Worm (Caenorhabditis elegans) whole organism, mixed stage, embryonic: Measurements from ENCODE around the gene adss-1.

Experiments
- M03D4.4 ChIP-seq: sonication (generic microtip); optimal IDR thresholded peaks from 2 replicates; lab custom pipeline; 2017; ENCODE audit warnings: mild to moderate bottlenecking, missing genetic modification characterization, missing compliant biosample characterization
- bed-3 ChIP-seq: fragments of 200-800 bp; sonication (Bioruptor generic); optimal IDR thresholded peaks from 3 replicates; lab custom pipeline; 2018; ENCODE audit warnings: mild to moderate bottlenecking, missing genetic modification characterization, moderate library complexity, missing compliant biosample characterization
- blmp-1 ChIP-seq: fragments of 150-350 bp; optimal IDR thresholded peaks from 2 replicates; lab custom pipeline; 2014; ENCODE audit warnings: missing biosample characterization, missing genetic modification characterization
- ceh-39 ChIP-seq: fragments of 150-350 bp; optimal IDR thresholded peaks from 2 replicates; lab custom pipeline; 2014; ENCODE audit warnings: missing biosample characterization, missing genetic modification characterization
- ceh-43 ChIP-seq: fragments of 200-800 bp; sonication (Bioruptor generic); optimal IDR thresholded peaks from 2 replicates; lab custom pipeline; 2018; ENCODE audit warnings: mild to moderate bottlenecking, missing genetic modification characterization, moderate library complexity, missing compliant biosample characterization
- ceh-83 ChIP-seq: fragments of 200-800 bp; sonication (Bioruptor generic); optimal IDR thresholded peaks from 2 replicates; lab custom pipeline; 2018; ENCODE audit warnings: mild to moderate bottlenecking, missing genetic modification characterization, missing compliant biosample characterization
- ces-1 ChIP-seq: fragments of 150-350 bp; optimal IDR thresholded peaks from 2 replicates; lab custom pipeline; 2014; ENCODE audit warnings: missing biosample characterization, missing genetic modification reagents, missing genetic modification characterization
- cnd-1 ChIP-seq: fragments of 200-800 bp; sonication (Bioruptor generic); optimal IDR thresholded peaks from 2 replicates; lab custom pipeline; 2018; ENCODE audit warnings: mild to moderate bottlenecking, missing genetic modification characterization, missing compliant biosample characterization
- drap-1 ChIP-seq: fragments of 200-800 bp; sonication (Bioruptor generic); optimal IDR thresholded peaks from 3 replicates; lab custom pipeline; 2018; ENCODE audit warnings: mild to moderate bottlenecking, missing genetic modification characterization, missing compliant biosample characterization
- elt-1 ChIP-seq: sonication (generic microtip); optimal IDR thresholded peaks from 2 replicates; lab custom pipeline; 2017; ENCODE audit warnings: missing genetic modification characterization, mild to moderate bottlenecking, missing compliant biosample characterization, antibody characterized with exemption, moderate library complexity, borderline replicate concordance; ENCODE audit not compliant: insufficient read depth
- elt-3 ChIP-seq: fragments of 150-350 bp; optimal IDR thresholded peaks from 2 replicates; lab custom pipeline; 2014; ENCODE audit warnings: missing biosample characterization, missing genetic modification characterization
- flh-1 ChIP-seq: fragments of 200-800 bp; sonication (Bioruptor generic); optimal IDR thresholded peaks from 2 replicates; lab custom pipeline; 2018; ENCODE audit warnings: mild to moderate bottlenecking, missing genetic modification characterization, moderate library complexity, missing compliant biosample characterization
- ham-2 ChIP-seq: fragments of 200-800 bp; sonication (Bioruptor generic); optimal IDR thresholded peaks from 2 replicates; lab custom pipeline; 2018; ENCODE audit warnings: mild to moderate bottlenecking, missing genetic modification characterization, missing compliant biosample characterization
- hlh-1 ChIP-seq: fragments of 150-350 bp; optimal IDR thresholded peaks from 2 replicates; lab custom pipeline; 2014; ENCODE audit warnings: missing biosample characterization, missing genetic modification reagents, missing genetic modification characterization
- lin-13 ChIP-seq: fragments of 150-350 bp; optimal IDR thresholded peaks from 2 replicates; lab custom pipeline; 2014; ENCODE audit warnings: missing biosample characterization, missing genetic modification characterization
- lin-32 ChIP-seq: fragments of 200-800 bp; sonication (Bioruptor generic); optimal IDR thresholded peaks from 2 replicates; lab custom pipeline; 2018; ENCODE audit warnings: mild to moderate bottlenecking, missing genetic modification characterization, missing compliant biosample characterization
- lsy-2 ChIP-seq: fragments of 150-350 bp; optimal IDR thresholded peaks from 2 replicates; lab custom pipeline; 2014; ENCODE audit warnings: missing biosample characterization, missing genetic modification characterization
- mab-5 ChIP-seq: fragments of 150-350 bp; optimal IDR thresholded peaks from 2 replicates; lab custom pipeline; 2014; ENCODE audit warnings: missing biosample characterization, missing genetic modification characterization
- mep-1 ChIP-seq: fragments of 150-350 bp; optimal IDR thresholded peaks from 2 replicates; lab custom pipeline; 2017; ENCODE audit warnings: missing biosample characterization, missing genetic modification reagents, missing genetic modification characterization, inconsistent platforms
- mls-2 ChIP-seq: sonication (generic microtip); optimal IDR thresholded peaks from 2 replicates; lab custom pipeline; 2016; ENCODE audit warnings: mild to moderate bottlenecking, missing genetic modification characterization, moderate library complexity, missing compliant biosample characterization
- nhr-12 ChIP-seq: fragments of 150-350 bp; optimal IDR thresholded peaks from 2 replicates; lab custom pipeline; 2014; ENCODE audit warnings: missing biosample characterization, missing genetic modification characterization
- nhr-2 ChIP-seq: fragments of 150-350 bp; optimal IDR thresholded peaks from 2 replicates; lab custom pipeline; 2014; ENCODE audit warnings: missing biosample characterization, missing genetic modification characterization
- nhr-237 ChIP-seq: fragments of 150-350 bp; optimal IDR thresholded peaks from 2 replicates; lab custom pipeline; 2014; ENCODE audit warnings: missing biosample characterization, missing genetic modification characterization
- nhr-28 ChIP-seq: fragments of 150-350 bp; optimal IDR thresholded peaks from 2 replicates; lab custom pipeline; 2014; ENCODE audit warnings: missing biosample characterization, missing genetic modification characterization
- nhr-76 ChIP-seq: sonication (generic microtip); optimal IDR thresholded peaks from 2 replicates; lab custom pipeline; 2017; ENCODE audit warnings: missing biosample characterization, missing genetic modification characterization
- pha-4 ChIP-seq: fragments of 150-350 bp; optimal IDR thresholded peaks from 2 replicates; lab custom pipeline; 2018; ENCODE audit warnings: missing biosample characterization, missing genetic modification reagents, missing genetic modification characterization
- snpc-4 ChIP-seq: fragments of 150-350 bp; optimal IDR thresholded peaks from 2 replicates; lab custom pipeline; 2014; ENCODE audit warnings: missing biosample characterization, missing genetic modification characterization
- sptf-1 ChIP-seq: sonication (generic microtip); optimal IDR thresholded peaks from 2 replicates; lab custom pipeline; 2017; ENCODE audit warnings: mild to moderate bottlenecking, missing genetic modification characterization, moderate library complexity, missing compliant biosample characterization
- tbx-8 ChIP-seq: fragments of 200-800 bp; sonication (Bioruptor generic); optimal IDR thresholded peaks from 2 replicates; lab custom pipeline; 2018; ENCODE audit warnings: mild to moderate bottlenecking, missing genetic modification characterization, moderate library complexity, missing compliant biosample characterization
- unc-120 ChIP-seq: sonication (generic microtip); optimal IDR thresholded peaks from 2 replicates; lab custom pipeline; 2017; ENCODE audit warnings: missing genetic modification characterization, missing compliant biosample characterization; ENCODE audit not compliant: poor library complexity, severe bottlenecking
- unc-39 ChIP-seq: fragments of 150-350 bp; optimal IDR thresholded peaks from 2 replicates; lab custom pipeline; 2014; ENCODE audit warnings: missing biosample characterization, missing genetic modification characterization
- unc-62 ChIP-seq: fragments of 150-350 bp; optimal IDR thresholded peaks from 2 replicates; lab custom pipeline; 2014; ENCODE audit warnings: missing biosample characterization, missing genetic modification reagents, missing genetic modification characterization

Gene adss-1

DNA sequence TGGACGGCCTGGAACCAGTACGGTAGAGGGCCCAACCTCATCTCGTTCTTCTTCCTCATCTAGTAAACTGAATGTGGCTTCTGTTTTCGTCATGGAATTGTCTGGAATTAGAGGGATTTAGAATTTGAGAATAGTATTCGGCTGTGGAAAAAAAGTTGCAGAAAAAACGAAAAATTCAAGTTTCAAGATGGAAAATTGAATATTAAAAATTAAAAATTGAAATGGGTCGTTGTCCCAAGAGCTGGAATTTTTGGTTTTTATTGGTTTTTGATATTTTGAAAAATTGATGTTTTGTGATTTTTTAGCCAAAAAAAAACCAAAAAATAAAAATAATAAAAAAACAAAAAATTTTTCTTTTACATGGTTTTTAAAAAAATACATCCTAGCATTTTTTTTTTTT, 17.4 kb downstream of the adss-1 start, which contains the start of gene R02F11.3:
Gene R02F11.3, minus strand, starts transcription at position 101 of the 400 bp plus-strand sequence.
- no peak for TF ChIP-seq unc-120 (tag; lab: Kevin White, UChicago)
- no peak for TF ChIP-seq pha-4 (tag; lab: Kevin White, UChicago)
- TF ChIP-seq elt-3 (tag; lab: Kevin White, UChicago) = no peak
- TF ChIP-seq lin-13 = no peak
- no peak for TF ChIP-seq M03D4.4 (tag; lab: Kevin White, UChicago)
- TF ChIP-seq snpc-4 (tag; lab: Kevin White, UChicago) = no peak
- TF ChIP-seq mep-1 = no peak
- TF ChIP-seq flh-1 (GFP tag; lab: Kevin White, UChicago) = no peak
- no peak for TF ChIP-seq ceh-39 (tag; lab: Kevin White, UChicago)
- TF ChIP-seq lin-32 (GFP tag; lab: Kevin White, UChicago) = no peak
- TF ChIP-seq ces-1 (GFP tag; lab: Kevin White, UChicago) = no peak
- no peak for TF ChIP-seq bed-3 (GFP tag; lab: Kevin White, UChicago)
- TF ChIP-seq lsy-2 (tag; lab: Kevin White, UChicago) = no peak
- no peak for TF ChIP-seq nhr-28 (tag; lab: Kevin White, UChicago)
- no peak for TF ChIP-seq ham-2 (GFP tag; lab: Kevin White, UChicago)
- no peak for TF ChIP-seq nhr-2 (tag; lab: Kevin White, UChicago)

DNA sequence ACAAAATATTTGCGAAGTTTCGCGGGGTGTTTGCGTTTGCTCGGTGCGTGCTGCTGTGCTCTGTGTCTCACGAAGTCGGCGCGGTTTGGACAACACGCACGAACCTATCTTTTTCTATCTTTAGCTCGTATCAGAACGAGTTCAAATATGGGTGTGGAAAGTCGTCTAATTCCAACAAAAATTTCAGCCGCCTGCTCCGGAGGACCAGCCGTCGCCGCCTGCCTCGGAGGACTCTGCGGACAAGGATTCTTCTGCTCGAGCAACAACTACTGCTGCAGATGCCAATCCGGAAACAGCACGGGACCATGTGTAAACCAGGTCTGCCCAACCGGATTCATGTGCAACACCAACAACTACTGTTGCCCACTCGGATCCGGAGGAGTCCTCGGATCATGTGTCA, 21.3 kb downstream of the adss-1 start:
- TF ChIP-seq unc-62 (GFP tag; lab: Kevin White, UChicago) (no peak), mep-1 (no peak), tbx-8 (no peak), elt-1 (tag; lab: Kevin White, UChicago) (no peak), nhr-76 (no peak), nhr-2 (tag; lab: Kevin White, UChicago) (no peak)

DNA sequence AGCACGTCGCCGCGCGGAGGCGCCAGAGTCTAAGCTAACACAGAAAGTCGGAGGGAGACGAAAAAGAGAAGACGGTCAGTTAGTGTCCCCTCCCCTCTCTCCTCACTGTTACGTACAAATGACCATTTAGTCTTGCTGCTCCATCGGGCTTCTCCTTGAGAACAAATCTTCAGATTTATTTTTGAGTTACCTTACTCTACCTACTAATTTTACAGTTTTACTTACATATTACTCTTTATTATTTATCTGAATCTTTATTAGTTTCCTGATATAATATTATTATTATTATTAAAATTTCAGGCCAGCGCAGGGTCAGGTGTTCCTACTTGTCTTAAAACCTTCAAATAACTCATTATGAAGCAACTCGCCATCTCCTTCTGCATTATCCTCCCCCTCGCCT, 22.4 kb downstream of the adss-1 start, which contains the start of gene R02F11.1:
Gene R02F11.1, plus strand, starts transcription at position 301 of the 400 bp plus-strand sequence.
- TF ChIP-seq tbx-8 (no peak), unc-120 (tag; lab: Kevin White, UChicago) (no peak), unc-39 (tag; lab: Kevin White, UChicago) (no peak)

DNA sequence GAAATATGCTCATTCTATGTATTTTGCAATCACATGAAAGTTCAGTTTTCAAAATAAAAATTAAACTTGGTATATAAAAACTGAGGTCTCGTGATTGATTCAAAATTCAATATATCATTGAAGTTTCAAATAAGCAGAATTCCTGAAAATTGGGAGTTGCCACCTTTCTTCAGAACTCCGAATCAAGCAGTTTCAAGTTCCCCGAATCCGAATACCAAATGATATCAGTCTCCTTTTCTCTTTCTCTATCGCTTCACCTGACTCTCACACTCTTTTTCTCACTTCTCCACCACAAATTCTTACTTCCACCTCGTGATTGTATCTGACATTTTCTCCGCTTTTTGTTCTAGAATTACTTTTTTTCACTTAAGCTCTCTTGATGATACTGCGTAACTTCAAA, 28.9 kb downstream of the adss-1 start, which contains the start of gene R02F11.2:
Gene R02F11.2, plus strand, starts transcription at position 292 of the 400 bp plus-strand sequence.
- no peak for TF ChIP-seq cnd-1
- TF ChIP-seq nhr-237 (tag; lab: Kevin White, UChicago) = no peak
- no peak for TF ChIP-seq ceh-39 (tag; lab: Kevin White, UChicago)
- TF ChIP-seq mep-1 = no peak
- no peak for TF ChIP-seq unc-39 (tag; lab: Kevin White, UChicago)
- no peak for TF ChIP-seq ham-2 (GFP tag; lab: Kevin White, UChicago)
- TF ChIP-seq pha-4 (tag; lab: Kevin White, UChicago) = no peak
- TF ChIP-seq blmp-1 = no peak
- TF ChIP-seq elt-1 (tag; lab: Kevin White, UChicago) = no peak
- TF ChIP-seq nhr-2 (tag; lab: Kevin White, UChicago) = no peak
- TF ChIP-seq drap-1 (GFP tag; lab: Kevin White, UChicago) = no peak

DNA sequence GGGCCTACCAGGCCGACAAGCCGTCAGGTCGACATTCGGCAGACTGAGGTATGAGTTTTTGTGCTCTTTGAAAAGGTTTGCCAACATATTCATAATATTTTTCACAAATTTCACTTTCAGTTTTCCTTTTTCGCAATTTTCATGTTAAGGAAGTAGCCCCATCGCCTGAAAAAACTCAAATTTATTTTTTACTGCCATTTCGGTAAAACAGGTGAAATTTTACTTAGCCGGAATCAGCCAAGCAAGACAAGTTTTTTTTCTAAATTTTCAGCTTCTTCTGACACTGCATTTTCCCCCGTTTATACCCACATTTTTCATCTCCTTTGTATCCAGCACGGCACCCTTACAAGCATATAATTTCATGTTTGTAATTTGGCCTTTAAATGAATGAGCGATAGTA, 31.7 kb downstream of the adss-1 start, which contains the start of gene R02F11.11:
Gene R02F11.11, plus strand, starts transcription at position 301 of the 400 bp plus-strand sequence.
- TF ChIP-seq ceh-83 (no peak), tbx-8 (no peak), bed-3 (GFP tag; lab: Kevin White, UChicago) (no peak), sptf-1 (no peak), mab-5 (tag; lab: Kevin White, UChicago) (no peak), nhr-12 (tag; lab: Kevin White, UChicago) (no peak), snpc-4 (tag; lab: Kevin White, UChicago) (no peak), cnd-1 (no peak), lin-13 (no peak), unc-62 (GFP tag; lab: Kevin White, UChicago) (no peak), hlh-1 (tag; lab: Kevin White, UChicago) (no peak), mls-2 (tag; lab: Kevin White, UChicago) (no peak), ceh-43 (GFP tag; lab: Kevin White, UChicago) (no peak), drap-1 (GFP tag; lab: Kevin White, UChicago) (no peak), unc-39 (tag; lab: Kevin White, UChicago) (no peak), lsy-2 (tag; lab: Kevin White, UChicago) (no peak)
